Worm (Caenorhabditis elegans) whole organism, late embryonic: ENCODE results near the gene Y46E12A.2.
A peak's percentile ranks its signal among the peaks of the same experiment; 100 is the strongest.

Source experiments
- C08G9.2 ChIP-seq: sonication (generic microtip); optimal IDR thresholded peaks from 2 replicates; lab custom pipeline; 2016; ENCODE audit warnings: mild to moderate bottlenecking, missing genetic modification characterization, moderate library complexity, missing compliant biosample characterization
- ceh-48 ChIP-seq: sonication (generic microtip); optimal IDR thresholded peaks from 2 replicates; lab custom pipeline; 2016; ENCODE audit warnings: missing genetic modification characterization, inconsistent platforms, missing compliant biosample characterization
- ceh-9 ChIP-seq: sonication (generic microtip); optimal IDR thresholded peaks from 2 replicates; lab custom pipeline; 2016; ENCODE audit warnings: mild to moderate bottlenecking, missing genetic modification characterization, inconsistent platforms, missing compliant biosample characterization
- elt-4 ChIP-seq: sonication (generic microtip); optimal IDR thresholded peaks from 2 replicates; lab custom pipeline; 2016; ENCODE audit warnings: missing genetic modification characterization, missing compliant biosample characterization
- madf-2 ChIP-seq: sonication (generic microtip); optimal IDR thresholded peaks from 2 replicates; lab custom pipeline; 2017; ENCODE audit warnings: missing genetic modification characterization, missing compliant biosample characterization
- pag-3 ChIP-seq: sonication (generic microtip); optimal IDR thresholded peaks from 2 replicates; lab custom pipeline; 2016; ENCODE audit warnings: missing compliant biosample characterization, missing genetic modification characterization, borderline replicate concordance
- tbx-2 ChIP-seq: sonication (generic microtip); optimal IDR thresholded peaks from 2 replicates; lab custom pipeline; 2016; ENCODE audit warnings: missing genetic modification characterization, missing compliant biosample characterization
- ztf-16 ChIP-seq: sonication (generic microtip); optimal IDR thresholded peaks from 2 replicates; lab custom pipeline; 2017; ENCODE audit warnings: missing genetic modification characterization, missing compliant biosample characterization

The Y46E12A.2 gene

ce11 chrIII:1805415-1806008 lies 46.8 kb downstream of the Y46E12A.2 start:
- TF ChIP-seq tbx-2, result no peak
- TF ChIP-seq pag-3 (tag; lab: Kevin White, UChicago), result no peak
- TF ChIP-seq ztf-16 (tag; lab: Kevin White, UChicago), result no peak
- peak; percentile 96 for TF ChIP-seq ceh-48
- no peak for TF ChIP-seq ceh-9 (tag; lab: Kevin White, UChicago)

ce11 chrIII:1806183-1806798 lies 47.6 kb downstream of the Y46E12A.2 start:
- no peak for TF ChIP-seq madf-2 (tag; lab: Kevin White, UChicago)
- peak; percentile 4 for TF ChIP-seq elt-4 (tag; lab: Kevin White, UChicago)
- TF ChIP-seq C08G9.2 (tag; lab: Kevin White, UChicago), result peak; percentile 2
- peak; percentile 36 for TF ChIP-seq ceh-48

ce11 chrIII:1807297-1807935 lies 48.7 kb downstream of the Y46E12A.2 start:
- TF ChIP-seq ceh-48, result peak; percentile 99
